Worm (Caenorhabditis elegans): ENCODE results near the gene tbc-11.

DNA sequence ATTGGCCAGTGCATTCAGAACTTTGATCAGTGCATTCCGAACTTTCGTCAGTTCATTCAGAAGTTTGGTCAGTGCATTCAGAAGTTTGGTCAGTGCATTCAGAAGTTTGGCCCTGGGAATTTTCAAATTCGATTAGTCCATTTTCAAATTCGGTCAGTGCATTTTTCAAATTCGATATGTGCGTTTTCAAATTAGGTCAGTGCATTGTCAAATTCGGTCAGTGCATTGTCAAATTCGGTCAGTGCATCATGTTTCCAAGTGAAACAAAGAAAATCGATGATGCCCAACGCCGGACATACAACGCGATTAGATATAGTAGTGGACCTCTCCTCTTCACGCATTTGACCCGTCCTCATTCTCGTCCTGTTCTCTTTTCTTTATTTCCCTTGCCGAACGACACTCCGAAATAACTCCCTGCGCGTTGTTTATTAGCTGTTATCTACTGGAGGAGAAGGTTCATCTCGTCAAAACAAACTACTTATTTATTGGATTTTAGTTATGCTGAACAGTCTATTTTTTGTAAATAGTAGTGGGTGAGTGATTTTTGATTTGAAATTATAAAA, 29.8 kb downstream of the tbc-11 start, which contains the start of gene apm-3:
- TF ChIP-seq nhr-77 (tag; optimal IDR thresholded peaks at IDR 0.05) (no peak), ama-1 (optimal IDR thresholded peaks at IDR 0.05) (no peak), nhr-42 (GFP tag; IDR thresholded peaks at IDR 0.05) (no peak), nhr-11 (tag; optimal IDR thresholded peaks at IDR 0.05) (no peak), unc-130 (GFP tag; optimal IDR thresholded peaks at IDR 0.05) (no peak), mep-1 (tag; optimal IDR thresholded peaks at IDR 0.05) (peak; percentile 12), pqm-1 (tag; optimal IDR thresholded peaks at IDR 0.05) (no peak), hmg-1.1 (GFP tag; IDR thresholded peaks at IDR 0.05) (0 out of 2 replicates have a peak, but pooled peaks have one; percentile 30), fos-1 (tag; optimal IDR thresholded peaks at IDR 0.05) (no peak), unc-39 (tag; optimal IDR thresholded peaks at IDR 0.05) (no peak), ZK546.5 (tag; optimal IDR thresholded peaks at IDR 0.05) (no peak)
